Fruit fly (Drosophila melanogaster): ENCODE data around the gene CG14712.
A peak's percentile ranks its signal among the peaks of the same experiment; 100 is the strongest.

Gene CG14712

dm6 chr3R:11626571-11626970 is 2.0 kb upstream of the CG14712 start, which contains the start of the genes CG6813 and CG18764 (continued):
- no peak for TF ChIP-seq CG1602 (GFP tag; optimal IDR thresholded peaks at IDR 0.05)
- TF ChIP-seq her (GFP tag; optimal IDR thresholded peaks at IDR 0.05), result no peak
- TF ChIP-seq CG11696 (GFP tag; IDR thresholded peaks at IDR 0.05), result no peak
- TF ChIP-seq CG10147 (GFP tag; optimal IDR thresholded peaks at IDR 0.05), result no peak
- no peak for TF ChIP-seq gsb-n (tag; optimal IDR thresholded peaks at IDR 0.05)
- no peak for TF ChIP-seq Drgx (GFP tag; IDR thresholded peaks at IDR 0.05)
- no peak for TF ChIP-seq Aef1 (GFP tag; IDR thresholded peaks at IDR 0.05)
- TF ChIP-seq CG4707 (GFP tag; optimal IDR thresholded peaks at IDR 0.05), result no peak
- TF ChIP-seq NC2α (GFP tag; optimal IDR thresholded peaks at IDR 0.05), result no peak
- no peak for TF ChIP-seq insv (GFP tag; optimal IDR thresholded peaks at IDR 0.05)
- no peak for TF ChIP-seq Doc2 (GFP tag; IDR thresholded peaks at IDR 0.05)
- TF ChIP-seq Ssrp (tag; optimal IDR thresholded peaks at IDR 0.05), result no peak
- TF ChIP-seq btn (GFP tag; optimal IDR thresholded peaks at IDR 0.05), result no peak
- no peak for TF ChIP-seq CG5953 (GFP tag; IDR thresholded peaks at IDR 0.05)
- TF ChIP-seq BEAF-32 (GFP tag; optimal IDR thresholded peaks at IDR 0.05), result peak; percentile 27
- TF ChIP-seq tx (GFP tag; optimal IDR thresholded peaks at IDR 0.05), result no peak
- no peak for TF ChIP-seq da (GFP tag; optimal IDR thresholded peaks at IDR 0.05)
- no peak for TF ChIP-seq aop (GFP tag; IDR thresholded peaks at IDR 0.05)
- no peak for TF ChIP-seq Mrtf (GFP tag; IDR thresholded peaks at IDR 0.05)
- no peak for TF ChIP-seq Rfx (GFP tag; IDR thresholded peaks at IDR 0.05)
- no peak for TF ChIP-seq CG10462 (GFP tag; optimal IDR thresholded peaks at IDR 0.05)
- peak; percentile 52 for TF ChIP-seq Dp (GFP tag; optimal IDR thresholded peaks at IDR 0.05)
- TF ChIP-seq sqz (GFP tag; optimal IDR thresholded peaks at IDR 0.05), result no peak
- no peak for TF ChIP-seq wek (GFP tag; optimal IDR thresholded peaks at IDR 0.05)
- peak; percentile 56 for TF ChIP-seq Scr (GFP tag; IDR thresholded peaks at IDR 0.05; ENCODE audit: partially characterized antibody)
- TF ChIP-seq shn (GFP tag; optimal IDR thresholded peaks at IDR 0.05), result no peak
- TF ChIP-seq CG17385 (GFP tag; optimal IDR thresholded peaks at IDR 0.05), result no peak
- peak; percentile 43; the same call in 1 of the 4 replicates for TF ChIP-seq chinmo (GFP tag; IDR thresholded peaks at IDR 0.05; ENCODE audit: partially characterized antibody)
- no peak for TF ChIP-seq Oli (tag; optimal IDR thresholded peaks at IDR 0.05)
- no peak for TF ChIP-seq tll (GFP tag; optimal IDR thresholded peaks at IDR 0.05)
- no peak for TF ChIP-seq CG10267 (tag; optimal IDR thresholded peaks at IDR 0.05)
- peak; percentile 35; the same call in 1 of the 3 replicates for TF ChIP-seq row (GFP tag; IDR thresholded peaks at IDR 0.05)
- TF ChIP-seq cwo (GFP tag; optimal IDR thresholded peaks at IDR 0.05), result no peak
- peak; percentile 38; the same call in 1 of the 2 replicates for TF ChIP-seq unc-4 (GFP tag; IDR thresholded peaks at IDR 0.05; ENCODE audit: partially characterized antibody)
- TF ChIP-seq CG34376 (GFP tag; optimal IDR thresholded peaks at IDR 0.05), result peak; percentile 14
- no peak for TF ChIP-seq dysf (GFP tag; IDR thresholded peaks at IDR 0.05)
- TF ChIP-seq Hey (tag; optimal IDR thresholded peaks at IDR 0.05), result no peak
- peak; percentile 26; the same call in 1 of the 3 replicates for TF ChIP-seq Doc3 (GFP tag; IDR thresholded peaks at IDR 0.05; ENCODE audit: partially characterized antibody)
- TF ChIP-seq ato (GFP tag; IDR thresholded peaks at IDR 0.05; ENCODE audit: partially characterized antibody), result 0 out of 2 replicates have a peak, but pooled peaks have one; percentile 32
- TF ChIP-seq CG2120 (GFP tag; optimal IDR thresholded peaks at IDR 0.05), result peak; percentile 30
- TF ChIP-seq CG9437 (GFP tag; optimal IDR thresholded peaks at IDR 0.05), result peak; percentile 97
- TF ChIP-seq Asciz (GFP tag; optimal IDR thresholded peaks at IDR 0.05), result no peak
- TF ChIP-seq corto (GFP tag; optimal IDR thresholded peaks at IDR 0.05), result no peak
- 0 out of 3 replicates have a peak, but pooled peaks have one; percentile 29 for TF ChIP-seq CG34224 (GFP tag; IDR thresholded peaks at IDR 0.05; ENCODE audit: partially characterized antibody)
- peak; percentile 68; the same call in 1 of the 2 replicates for TF ChIP-seq onecut (GFP tag; IDR thresholded peaks at IDR 0.05)
- no peak for TF ChIP-seq bbx (GFP tag; IDR thresholded peaks at IDR 0.05; ENCODE audit: partially characterized antibody)
- TF ChIP-seq Atf6 (GFP tag; IDR thresholded peaks at IDR 0.05), result no peak
- no peak for TF ChIP-seq ERR (GFP tag; optimal IDR thresholded peaks at IDR 0.05)
- TF ChIP-seq CG43689 (GFP tag; IDR thresholded peaks at IDR 0.05), result no peak
- no peak for TF ChIP-seq Mes4 (GFP tag; optimal IDR thresholded peaks at IDR 0.05)

Measured in whole organism, embryonic.